Fruit fly (Drosophila melanogaster) whole organism, pupa: Measurements from ENCODE around the gene CG14568.

Source experiments
- CG14655 ChIP-seq: fragments of 200-800 bp; sonication (Bioruptor generic); optimal IDR thresholded peaks from 3 replicates; lab custom pipeline; 2017; ENCODE audit warnings: mild to moderate bottlenecking, missing biosample characterization, missing genetic modification reagents, missing genetic modification characterization
- CG32121 ChIP-seq: fragments of 200-800 bp; sonication (Bioruptor generic); IDR thresholded peaks from 2 replicates; pipeline ENCODE4 v1.3.6; 2022; ENCODE audit warnings: missing biosample characterization, missing genetic modification characterization
- CG34367 ChIP-seq: fragments of 200-800 bp; sonication (Bioruptor generic); optimal IDR thresholded peaks from 2 replicates; lab custom pipeline; 2018; ENCODE audit warnings: missing biosample characterization, mild to moderate bottlenecking, missing genetic modification characterization
- CG4496 ChIP-seq: fragments of 200-800 bp; sonication (Bioruptor generic); IDR thresholded peaks from 3 replicates; pipeline ENCODE4 v1.3.6; 2022; ENCODE audit warnings: missing biosample characterization, missing genetic modification characterization
- CG8159 ChIP-seq: fragments of 200-800 bp; sonication (Bioruptor generic); optimal IDR thresholded peaks from 3 replicates; lab custom pipeline; 2018; ENCODE audit warnings: missing biosample characterization, mild to moderate bottlenecking, missing genetic modification characterization, moderate library complexity
- D1 ChIP-seq: fragments of 200-800 bp; sonication (Bioruptor generic); optimal IDR thresholded peaks from 2 replicates; lab custom pipeline; 2018; ENCODE audit warnings: missing biosample characterization, mild to moderate bottlenecking, missing genetic modification characterization, moderate library complexity
- EcR ChIP-seq: fragments of 200-800 bp; sonication (Bioruptor generic); optimal IDR thresholded peaks from 3 replicates; lab custom pipeline; 2019; ENCODE audit warnings: missing biosample characterization, missing genetic modification characterization, mild to moderate bottlenecking, moderate library complexity, missing genetic modification reagents
- Pif1A ChIP-seq: fragments of 200-800 bp; sonication (Bioruptor generic); optimal IDR thresholded peaks from 3 replicates; lab custom pipeline; 2016; ENCODE audit warnings: missing biosample characterization, missing genetic modification characterization
- Pif1B ChIP-seq: fragments of 200-800 bp; sonication (Bioruptor generic); optimal IDR thresholded peaks from 3 replicates; lab custom pipeline; 2016; ENCODE audit warnings: missing biosample characterization, missing genetic modification characterization
- Snoo ChIP-seq: fragments of 200-800 bp; sonication (Bioruptor generic); optimal IDR thresholded peaks from 3 replicates; lab custom pipeline; 2017; ENCODE audit warnings: missing biosample characterization, mild to moderate bottlenecking, missing genetic modification characterization, inconsistent platforms
- fd96Ca ChIP-seq: fragments of 200-800 bp; sonication (Bioruptor generic); IDR thresholded peaks from 3 replicates; pipeline ENCODE4 v1.3.6; 2022; ENCODE audit warnings: missing biosample characterization, missing genetic modification characterization
- gl ChIP-seq: fragments of 200-800 bp; sonication (Bioruptor generic); optimal IDR thresholded peaks from 2 replicates; lab custom pipeline; 2018; ENCODE audit warnings: missing biosample characterization, mild to moderate bottlenecking, missing genetic modification characterization

DNA sequence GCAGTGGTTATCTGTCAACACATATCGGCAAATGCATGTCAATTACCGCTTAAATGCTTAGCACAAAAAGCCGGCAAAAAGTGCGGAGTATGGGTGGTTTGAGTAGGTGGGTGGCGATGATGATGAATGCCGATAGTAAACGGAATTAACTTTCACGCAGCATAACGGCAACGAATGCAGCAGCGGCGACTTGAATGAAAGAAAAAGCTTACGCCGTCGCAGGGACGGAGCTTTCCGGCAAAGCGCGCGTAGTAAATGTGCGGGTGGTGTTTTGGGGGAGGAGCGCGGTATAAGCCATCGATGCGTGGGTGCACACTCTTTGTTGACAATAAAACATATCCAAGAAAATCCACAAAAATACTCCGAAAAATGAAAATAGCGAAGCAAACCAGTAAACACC, 36.2 kb upstream of the CG14568 start, which contains the start of gene CG7370:
- TF ChIP-seq fd96Ca (no peak), CG34367 (tag; lab: Kevin White, UChicago) (no peak), Snoo (tag; lab: Kevin White, UChicago) (no peak), D1 (tag; lab: Kevin White, UChicago) (no peak), Pif1A (GFP tag; lab: Kevin White, UChicago) (no peak), CG32121 (GFP tag; lab: Robert Waterston, UW) (no peak), CG8159 (no peak), Pif1B (GFP tag; lab: Kevin White, UChicago) (no peak), CG14655 (GFP tag; lab: Kevin White, UChicago) (no peak), gl (tag; lab: Kevin White, UChicago) (no peak), EcR (GFP tag; lab: Kevin White, UChicago) (no peak), CG4496 (GFP tag; lab: Robert Waterston, UW) (no peak)
